Worm (Caenorhabditis elegans) whole organism, dauer: ENCODE results near the gene arcp-1.

Experiments
- unc-62 ChIP-seq: sonication (generic microtip); optimal IDR thresholded peaks from 2 replicates; lab custom pipeline; 2017; ENCODE audit warnings: missing biosample characterization, missing genetic modification reagents, missing genetic modification characterization

Gene arcp-1

DNA sequence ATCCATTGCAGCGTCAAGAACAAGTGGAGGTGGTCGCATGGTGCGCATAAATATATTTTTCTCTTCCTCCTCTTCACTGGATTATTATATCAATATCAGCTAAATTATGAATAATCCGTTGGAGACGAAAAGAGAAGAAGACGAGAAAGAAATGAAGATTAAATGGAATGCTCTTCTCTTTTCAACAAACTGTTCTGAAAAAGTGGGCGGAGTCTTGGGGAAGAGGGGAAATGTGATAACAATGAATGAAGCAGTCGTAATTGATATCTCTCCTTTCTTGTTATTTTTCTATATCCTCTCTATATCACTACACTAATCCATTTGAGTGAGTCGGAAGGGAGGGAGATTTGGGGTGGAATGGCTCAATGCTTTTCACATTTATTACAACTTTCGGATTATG lies at the start of gene arcp-1:
arcp-1 (minus strand) TSS at position 101 of the 400 bp plus-strand sequence.
- no peak for TF ChIP-seq unc-62 (GFP tag; lab: Kevin White, UChicago)

DNA sequence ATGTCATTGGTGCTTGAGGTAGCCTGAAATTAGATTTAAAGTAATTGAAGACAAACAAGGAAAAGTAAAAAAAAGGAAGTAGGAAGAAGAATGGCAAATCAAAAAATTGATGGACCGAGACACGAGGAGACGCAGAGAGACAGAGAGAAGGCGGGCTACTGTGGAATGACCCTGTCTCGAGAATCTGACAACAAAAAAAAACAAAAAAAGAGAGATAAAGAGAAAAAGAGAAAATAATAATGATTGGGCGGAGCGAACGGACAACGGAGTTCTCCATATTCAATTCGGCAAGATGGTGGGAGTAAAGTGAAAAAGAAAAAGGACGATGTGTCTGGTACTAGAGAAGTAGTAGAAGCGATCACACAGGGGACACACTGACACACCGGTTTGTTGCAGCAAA lies 49.8 kb upstream of the arcp-1 start, which contains the start of gene toh-1:
toh-1 (minus strand) TSS at position 23 of the 400 bp plus-strand sequence.
- TF ChIP-seq unc-62 (GFP tag; lab: Kevin White, UChicago), result no peak

DNA sequence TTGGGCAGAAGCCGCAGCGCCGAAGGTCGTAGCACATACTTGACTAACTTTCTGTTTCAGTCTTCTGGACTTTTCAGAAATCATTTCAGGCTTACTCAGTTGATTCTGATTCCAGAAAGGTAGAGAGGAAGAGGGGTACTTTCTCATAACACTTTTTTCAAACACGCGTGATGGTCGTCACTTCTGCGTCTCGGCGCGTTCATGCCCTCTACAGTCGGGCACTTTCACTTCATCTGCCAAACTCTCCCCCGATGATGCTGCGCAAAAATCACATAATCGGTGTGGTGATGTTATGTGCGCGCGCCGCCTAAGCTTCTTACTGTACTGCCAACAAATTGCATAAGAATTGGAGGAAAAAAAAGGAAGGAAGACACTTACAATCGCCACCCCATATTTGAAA lies 48.4 kb upstream of the arcp-1 start:
- TF ChIP-seq unc-62 (GFP tag; lab: Kevin White, UChicago), result no peak

DNA sequence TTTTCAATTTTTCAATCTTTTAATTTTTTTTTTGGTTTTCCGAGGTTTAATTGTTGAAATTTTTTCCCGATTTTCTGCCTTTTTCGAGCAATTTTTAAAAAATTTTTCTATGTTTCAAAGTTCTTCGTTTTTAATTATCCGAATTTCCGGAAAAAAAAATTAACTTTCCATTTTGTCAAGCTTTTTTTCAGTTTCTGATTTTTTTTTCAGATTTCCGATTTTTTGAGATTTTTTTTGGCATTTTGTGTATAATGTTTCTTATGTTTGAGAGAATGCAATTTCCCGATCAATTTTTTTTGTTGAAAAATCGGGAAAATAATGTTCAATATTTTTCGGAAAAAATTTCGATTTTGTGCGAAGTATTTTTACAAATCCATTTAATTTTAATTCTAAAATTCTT lies 47.7 kb upstream of the arcp-1 start:
- TF ChIP-seq unc-62 (GFP tag; lab: Kevin White, UChicago), result no peak

DNA sequence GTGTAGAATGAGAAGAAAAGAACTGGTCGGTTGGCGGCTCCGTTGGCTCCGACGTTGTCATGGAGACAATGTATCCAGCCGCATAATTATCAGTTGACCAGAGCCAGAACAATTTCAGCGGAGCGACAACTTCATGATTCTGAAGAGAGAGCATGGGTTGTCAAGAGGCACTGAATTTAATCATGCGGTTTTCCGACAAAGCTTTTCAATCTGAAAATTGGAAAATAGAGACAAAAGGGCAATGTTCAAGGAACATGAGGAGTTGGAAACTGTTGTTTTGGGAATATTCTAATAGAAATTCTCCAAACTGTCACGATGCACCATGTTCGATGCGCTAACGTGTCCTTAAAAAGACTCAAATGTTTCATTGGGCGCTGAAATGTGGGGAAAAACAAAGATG lies 45.2 kb upstream of the arcp-1 start, which contains the start of gene xbx-5:
xbx-5 (minus strand) TSS at position 56 of the 400 bp plus-strand sequence.
- TF ChIP-seq unc-62 (GFP tag; lab: Kevin White, UChicago), result no peak

DNA sequence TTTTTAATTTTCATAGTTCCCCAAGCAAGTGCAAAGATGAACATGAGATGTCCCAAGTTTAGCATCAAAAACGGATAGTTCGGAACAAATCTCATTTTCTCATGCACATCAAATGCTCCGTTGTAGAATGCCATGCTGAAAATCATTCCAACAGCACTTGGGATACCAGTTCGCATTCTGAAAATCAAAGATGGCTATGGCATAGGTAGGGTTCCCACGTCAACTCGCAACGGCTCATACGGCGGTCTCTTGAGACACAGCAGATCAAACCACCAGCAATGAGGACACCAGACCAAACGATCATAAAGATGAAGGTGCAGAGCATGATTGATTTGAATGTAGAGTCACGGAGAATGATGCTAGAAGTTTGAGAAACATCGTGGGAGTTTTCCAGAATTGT lies 43.9 kb upstream of the arcp-1 start:
- TF ChIP-seq unc-62 (GFP tag; lab: Kevin White, UChicago), result no peak

DNA sequence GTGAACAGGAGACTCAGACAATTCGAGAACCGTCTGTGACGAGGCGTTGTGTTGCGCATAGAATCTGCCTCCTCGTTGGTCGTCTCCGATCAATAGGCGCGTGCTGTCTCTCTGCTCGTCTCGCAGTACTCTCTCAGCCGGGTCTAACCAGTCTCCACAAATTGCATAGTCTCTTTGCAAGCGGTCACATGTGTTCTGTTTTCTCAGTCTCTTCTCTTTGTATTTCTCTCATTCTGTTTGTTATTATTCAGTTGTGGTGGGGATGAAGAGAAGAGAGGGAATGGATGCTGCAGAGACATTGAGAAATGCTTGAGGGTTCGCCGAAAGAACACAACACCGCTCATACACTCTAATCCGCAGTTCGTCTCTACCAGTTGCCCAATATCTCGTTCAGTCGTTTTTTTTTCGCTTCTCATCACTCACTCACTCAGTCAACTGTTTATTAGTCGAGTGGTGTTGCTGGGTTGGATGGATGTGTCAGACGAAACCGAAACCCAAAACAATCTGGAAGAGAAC lies 42.2 kb upstream of the arcp-1 start:
- TF ChIP-seq unc-62 (GFP tag; lab: Kevin White, UChicago), result peak; percentile 49

DNA sequence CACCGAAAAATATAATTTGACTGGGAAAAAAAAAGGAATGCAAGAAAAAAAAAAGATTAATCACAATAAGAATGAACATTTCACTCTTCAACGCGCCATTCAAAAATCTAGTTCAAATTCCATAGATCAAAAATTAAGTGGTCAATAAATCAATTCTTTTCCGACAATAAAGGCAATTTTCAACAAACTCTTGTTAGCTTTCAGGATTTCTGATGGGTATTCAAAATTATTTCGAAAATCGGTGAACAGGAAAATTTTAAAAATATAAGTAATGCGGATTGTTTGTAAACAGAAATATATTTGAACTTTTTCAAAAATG lies 41.7 kb upstream of the arcp-1 start:
- no peak for TF ChIP-seq unc-62 (GFP tag; lab: Kevin White, UChicago)

DNA sequence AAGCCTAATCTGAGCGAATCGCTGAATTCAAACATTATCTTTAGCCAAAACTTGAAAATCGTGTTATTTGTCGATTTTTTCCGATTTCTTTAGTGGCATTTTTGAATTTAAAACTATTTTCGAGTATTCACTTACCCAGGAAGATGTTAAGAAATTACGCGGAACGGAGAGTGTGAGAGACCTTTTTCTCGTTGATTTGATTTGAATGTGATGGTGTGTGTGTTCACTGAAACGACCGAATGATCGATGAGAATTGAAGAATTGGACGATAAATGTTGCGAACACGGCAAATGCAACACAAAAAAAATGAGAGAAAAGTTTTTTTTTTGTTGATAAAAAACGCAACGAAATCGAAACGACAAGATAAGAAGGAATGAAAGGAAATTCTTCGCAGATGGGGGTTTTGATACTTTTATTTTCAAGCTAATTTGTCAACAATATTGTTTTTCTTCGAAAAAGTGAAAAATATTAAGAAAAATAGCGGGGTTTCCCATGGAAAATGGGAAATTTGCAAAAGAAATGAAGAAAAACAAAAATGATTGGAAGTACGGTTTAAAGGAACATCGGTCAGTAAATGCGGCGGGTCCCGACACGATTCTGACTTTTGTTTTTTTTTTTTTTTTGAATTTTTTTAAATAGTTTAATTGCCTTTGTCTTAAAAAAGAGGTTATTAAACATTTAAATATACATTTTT lies 41.2 kb upstream of the arcp-1 start, which contains the start of gene mtm-3:
mtm-3 (minus strand) TSS at position 228 of the 694 bp plus-strand sequence.
- TF ChIP-seq unc-62 (GFP tag; lab: Kevin White, UChicago), result no peak

DNA sequence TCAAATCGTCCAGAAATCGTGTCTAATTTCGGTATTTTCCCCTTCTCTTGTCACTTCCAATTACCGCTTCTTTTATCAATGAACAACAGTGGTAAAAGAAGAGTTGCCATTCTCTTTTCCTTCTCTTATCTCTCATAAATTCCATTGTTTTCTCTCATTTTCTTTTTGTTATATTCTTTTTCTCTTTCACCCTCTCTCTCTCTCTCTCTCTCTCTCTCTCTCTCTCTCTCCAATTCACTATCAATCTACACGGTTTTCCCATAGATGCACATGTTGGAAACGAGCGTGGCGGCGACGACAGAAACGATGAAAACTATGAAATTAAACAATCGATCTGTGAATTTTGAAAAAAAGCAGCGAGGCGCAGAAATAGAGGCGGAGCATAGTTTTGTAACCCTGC lies 40.0 kb upstream of the arcp-1 start:
- TF ChIP-seq unc-62 (GFP tag; lab: Kevin White, UChicago), result no peak

DNA sequence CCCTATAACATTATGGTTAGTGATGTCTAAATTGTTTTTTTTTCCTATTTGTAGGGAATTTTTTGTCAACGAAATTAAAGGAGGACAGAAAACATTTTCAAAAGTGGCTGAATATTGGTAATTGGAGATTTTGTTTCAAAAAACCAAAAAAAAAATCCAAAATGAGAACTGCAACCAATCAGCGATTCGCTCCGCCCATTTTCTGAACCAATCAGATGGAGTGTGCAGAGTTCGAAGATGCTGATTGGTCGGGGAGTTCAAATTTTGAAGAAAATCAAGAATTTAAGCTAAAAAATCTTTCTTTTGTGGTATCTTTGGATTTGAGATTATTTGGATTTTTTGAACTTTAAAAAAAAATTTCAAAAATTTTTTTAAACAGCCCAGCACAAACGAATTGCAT lies 39.2 kb upstream of the arcp-1 start:
- TF ChIP-seq unc-62 (GFP tag; lab: Kevin White, UChicago), result no peak

DNA sequence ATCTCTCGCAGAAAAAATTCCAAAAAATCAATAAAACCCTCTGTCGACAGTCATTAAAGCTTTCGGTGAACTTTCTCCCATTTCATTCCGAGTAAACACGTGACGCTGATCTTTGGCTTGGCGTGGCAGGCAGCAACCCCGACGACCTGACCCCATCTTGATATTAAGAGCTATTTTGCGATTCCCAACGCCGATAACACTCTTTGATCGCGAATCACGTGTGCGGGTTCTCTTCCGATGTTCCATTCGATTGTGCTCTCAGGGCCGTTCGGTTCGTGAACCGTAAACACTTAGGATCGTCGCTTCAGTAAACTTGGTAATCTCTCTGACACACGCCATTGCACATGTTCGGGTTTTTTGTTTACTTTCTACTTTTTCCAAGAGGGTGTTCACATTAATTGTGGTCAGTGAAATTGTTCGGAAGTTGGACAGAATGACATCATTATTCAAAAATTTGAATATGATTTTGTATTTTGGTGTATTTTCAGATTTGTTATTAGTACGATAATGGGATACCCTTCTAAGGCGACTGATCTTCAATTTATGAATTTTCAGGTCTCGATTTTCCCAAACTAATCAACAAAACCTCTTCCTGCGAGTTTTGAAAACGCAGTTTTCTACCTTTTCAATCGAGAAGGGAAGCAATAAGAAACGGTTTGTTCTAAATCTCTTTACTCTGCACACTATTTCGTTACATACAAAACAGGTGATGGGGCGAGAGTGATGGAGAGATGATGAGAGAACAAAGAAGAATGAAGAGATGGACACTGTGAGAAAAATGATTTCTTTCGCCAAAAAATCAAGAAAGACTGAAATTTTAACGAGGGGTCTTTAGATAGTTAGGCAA lies 38.2 kb upstream of the arcp-1 start:
- TF ChIP-seq unc-62 (GFP tag; lab: Kevin White, UChicago), result no peak

DNA sequence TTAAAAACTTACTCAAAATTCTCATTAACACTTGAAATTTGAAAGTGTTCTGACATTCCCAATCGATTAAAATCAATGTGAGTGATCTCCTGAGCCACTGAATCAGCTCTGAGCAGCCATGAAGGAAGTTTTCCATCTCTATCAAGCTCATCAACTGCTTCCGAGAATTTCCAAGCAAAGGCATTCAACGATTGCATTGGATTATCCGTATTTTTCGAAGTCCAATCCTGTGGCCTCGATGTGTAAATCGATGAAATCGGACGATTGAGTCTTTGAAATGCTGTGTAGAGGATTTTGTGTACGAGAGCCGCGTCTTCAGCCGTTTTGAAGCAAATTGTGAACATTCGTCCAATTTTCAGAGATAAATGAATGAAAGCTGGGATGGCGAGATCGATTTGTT lies 36.7 kb upstream of the arcp-1 start:
- no peak for TF ChIP-seq unc-62 (GFP tag; lab: Kevin White, UChicago)

DNA sequence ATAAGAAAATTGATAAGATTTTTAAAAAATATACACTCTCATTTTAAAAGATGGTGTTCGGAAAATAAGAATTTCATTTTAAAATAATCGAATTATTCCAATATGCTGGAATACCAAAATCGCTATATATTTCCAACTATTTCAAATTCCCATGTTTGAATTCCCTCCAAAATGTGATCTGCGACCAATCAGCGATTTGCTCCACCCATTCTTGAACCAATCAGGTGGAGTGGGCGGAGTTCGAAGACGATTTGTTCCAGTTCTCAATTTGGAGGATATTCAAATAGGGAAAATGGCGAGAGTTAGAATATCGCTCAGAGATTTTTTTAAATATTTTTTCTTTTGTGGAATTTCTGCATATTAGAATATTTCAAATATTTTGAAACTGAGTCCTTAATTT lies 31.6 kb upstream of the arcp-1 start:
- no peak for TF ChIP-seq unc-62 (GFP tag; lab: Kevin White, UChicago)

DNA sequence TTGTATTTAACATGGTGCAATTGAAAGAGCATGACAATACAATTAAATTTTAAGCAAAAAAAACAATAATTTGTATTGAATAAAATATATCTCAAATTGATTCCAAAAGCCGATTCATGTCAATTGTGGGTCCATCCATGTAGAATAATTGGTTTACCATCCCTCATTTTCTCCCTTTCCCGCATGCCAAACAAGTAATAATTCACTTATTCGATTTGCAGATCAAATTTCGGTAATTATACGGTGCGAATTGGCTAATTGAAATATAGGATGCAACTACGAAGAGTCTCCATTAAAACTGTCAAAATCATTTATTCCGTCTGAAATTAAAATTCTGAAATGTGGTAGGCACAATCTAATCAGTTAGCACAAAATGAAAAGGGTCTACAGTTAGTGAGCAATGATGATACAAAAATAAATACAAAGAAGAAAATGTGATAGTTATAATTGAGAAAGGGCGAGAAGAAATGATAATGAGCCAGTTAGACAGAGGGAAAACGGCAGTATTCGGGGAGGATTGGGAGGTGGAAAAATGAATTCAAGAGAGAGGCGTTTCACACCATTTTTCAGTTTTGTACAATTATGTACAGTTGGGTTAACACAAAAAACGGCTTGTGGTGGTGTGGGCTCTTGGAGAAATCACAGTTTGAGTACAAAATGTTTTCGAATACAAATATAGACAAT lies 30.6 kb upstream of the arcp-1 start:
- TF ChIP-seq unc-62 (GFP tag; lab: Kevin White, UChicago), result no peak

DNA sequence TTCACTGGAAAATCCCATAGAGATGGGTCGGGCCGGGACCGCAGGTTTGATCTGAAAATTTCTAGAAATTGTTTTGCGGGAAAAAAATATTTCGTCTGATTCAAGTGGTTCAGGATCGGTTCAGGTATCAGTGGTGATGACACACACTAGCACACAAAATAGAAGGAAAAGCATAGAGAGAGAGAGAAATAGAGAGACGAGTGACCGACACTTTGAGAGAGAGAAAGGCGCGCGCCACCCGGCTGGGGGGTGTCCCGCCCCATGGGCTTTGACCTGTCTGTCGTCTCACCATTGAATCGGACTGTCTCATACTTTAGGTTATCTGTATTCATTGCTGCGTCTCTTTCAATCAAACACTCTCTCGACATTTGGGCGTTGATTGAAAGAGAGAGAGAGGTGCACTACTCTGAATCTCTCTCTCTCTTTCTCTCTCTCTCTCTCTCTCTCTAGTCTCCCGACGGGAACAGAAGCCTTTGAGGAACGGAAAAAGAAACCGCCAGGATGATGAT lies 27.3 kb upstream of the arcp-1 start, which contains the start of gene acy-3:
acy-3 (minus strand) TSS at position 51 of the 509 bp plus-strand sequence.
- TF ChIP-seq unc-62 (GFP tag; lab: Kevin White, UChicago), result no peak
